Fruit fly (Drosophila melanogaster) whole organism, embryonic: ENCODE data around the gene Atg14.

ENCODE experiments used
- Aef1 ChIP-seq: fragments of 200-800 bp; sonication (Bioruptor generic); IDR thresholded peaks from 3 replicates; pipeline ENCODE4 v1.3.6; 2022; ENCODE audit warnings: missing biosample characterization, missing genetic modification characterization
- Atf3 ChIP-seq: fragments of 200-800 bp; sonication (Bioruptor generic); optimal IDR thresholded peaks from 3 replicates; lab custom pipeline; 2016; ENCODE audit warnings: missing biosample characterization, missing genetic modification characterization
- Awh ChIP-seq: fragments of 200-800 bp; sonication (Bioruptor generic); IDR thresholded peaks from 2 replicates; pipeline ENCODE4, ENCODE4 v1.3.6; 2022; ENCODE audit warnings: missing biosample characterization, missing genetic modification characterization
- CG11085 ChIP-seq: fragments of 200-800 bp; sonication (Bioruptor generic); IDR thresholded peaks from 2 replicates; pipeline ENCODE4 v1.3.6; 2022; ENCODE audit warnings: missing biosample characterization, missing genetic modification characterization
- CG12071 ChIP-seq: fragments of 200-800 bp; sonication (Bioruptor generic); optimal IDR thresholded peaks from 3 replicates; lab custom pipeline; 2018; ENCODE audit warnings: missing biosample characterization, mild to moderate bottlenecking, missing genetic modification characterization
- CG12219 ChIP-seq: fragments of 200-800 bp; sonication (Bioruptor generic); optimal IDR thresholded peaks from 3 replicates; lab custom pipeline; 2018; ENCODE audit warnings: missing biosample characterization, mild to moderate bottlenecking, missing genetic modification characterization
- CG13894 ChIP-seq: fragments of 200-800 bp; sonication (Bioruptor generic); optimal IDR thresholded peaks from 3 replicates; lab custom pipeline; 2018; ENCODE audit warnings: missing biosample characterization, mild to moderate bottlenecking, missing genetic modification characterization, moderate library complexity
- CG14014 ChIP-seq: fragments of 200-800 bp; sonication (Bioruptor generic); IDR thresholded peaks from 2 replicates; pipeline ENCODE4 v1.3.6; 2022; ENCODE audit warnings: missing biosample characterization, missing genetic modification characterization
- CG17328 ChIP-seq: fragments of 200-800 bp; sonication (Bioruptor generic); IDR thresholded peaks from 2 replicates; pipeline ENCODE4 v1.3.6; 2022; ENCODE audit warnings: missing biosample characterization, missing genetic modification characterization
- CG2116 ChIP-seq: fragments of 200-800 bp; sonication (Bioruptor generic); optimal IDR thresholded peaks from 3 replicates; lab custom pipeline; 2018; ENCODE audit warnings: missing biosample characterization, mild to moderate bottlenecking, missing genetic modification characterization
- CG2202 ChIP-seq: fragments of 200-800 bp; sonication (Bioruptor generic); optimal IDR thresholded peaks from 2 replicates; lab custom pipeline; 2018; ENCODE audit warnings: missing biosample characterization, mild to moderate bottlenecking, missing genetic modification characterization
- CG30403 ChIP-seq: fragments of 200-800 bp; sonication (Bioruptor generic); optimal IDR thresholded peaks from 3 replicates; lab custom pipeline; 2016; ENCODE audit warnings: missing biosample characterization, missing genetic modification characterization
- CG3995 ChIP-seq: fragments of 200-800 bp; sonication (Bioruptor generic); optimal IDR thresholded peaks from 3 replicates; lab custom pipeline; 2016; ENCODE audit warnings: missing biosample characterization, missing genetic modification characterization
- CG43689 ChIP-seq: fragments of 200-800 bp; sonication (Bioruptor generic); IDR thresholded peaks from 2 replicates; pipeline ENCODE4 v1.3.6; 2022; ENCODE audit warnings: missing biosample characterization, missing genetic modification characterization
- CG7556 ChIP-seq: fragments of 200-800 bp; sonication (Bioruptor generic); optimal IDR thresholded peaks from 2 replicates; lab custom pipeline; 2017; ENCODE audit warnings: missing biosample characterization, mild to moderate bottlenecking, missing genetic modification characterization
- CG8359 ChIP-seq: fragments of 200-800 bp; sonication (Bioruptor generic); optimal IDR thresholded peaks from 2 replicates; lab custom pipeline; 2017; ENCODE audit warnings: missing biosample characterization, mild to moderate bottlenecking, missing genetic modification characterization, borderline replicate concordance
- CG9437 ChIP-seq: fragments of 200-800 bp; sonication (Bioruptor generic); optimal IDR thresholded peaks from 2 replicates; lab custom pipeline; 2018; ENCODE audit warnings: missing biosample characterization, mild to moderate bottlenecking, missing genetic modification characterization
- CG9727 ChIP-seq: fragments of 200-800 bp; sonication (Bioruptor generic); optimal IDR thresholded peaks from 3 replicates; lab custom pipeline; 2017; ENCODE audit warnings: missing biosample characterization, mild to moderate bottlenecking, missing genetic modification characterization
- CG9797 ChIP-seq: fragments of 200-800 bp; sonication (Bioruptor generic); optimal IDR thresholded peaks from 3 replicates; lab custom pipeline; 2018; ENCODE audit warnings: missing biosample characterization, mild to moderate bottlenecking, missing genetic modification characterization
- Dll ChIP-seq: fragments of 200-800 bp; sonication (Bioruptor generic); IDR thresholded peaks from 4 replicates; pipeline ENCODE4 v1.3.6; 2022; ENCODE audit warnings: missing biosample characterization, missing genetic modification characterization; ENCODE audit not compliant: partially characterized antibody
- Doc2 ChIP-seq: fragments of 200-800 bp; sonication (Bioruptor generic); IDR thresholded peaks from 2 replicates; pipeline ENCODE4 v1.3.6; 2022; ENCODE audit warnings: missing biosample characterization, missing genetic modification characterization
- Dref ChIP-seq: fragments of 200-800 bp; sonication (Bioruptor generic); IDR thresholded peaks from 2 replicates; pipeline ENCODE4 v1.3.6; 2022; ENCODE audit warnings: missing biosample characterization, missing genetic modification characterization
- Fer3 ChIP-seq: fragments of 200-800 bp; sonication (Bioruptor generic); optimal IDR thresholded peaks from 2 replicates; lab custom pipeline; 2018; ENCODE audit warnings: missing biosample characterization, mild to moderate bottlenecking, missing genetic modification characterization, moderate library complexity
- HHEX ChIP-seq: fragments of 200-800 bp; sonication (Bioruptor generic); optimal IDR thresholded peaks from 3 replicates; lab custom pipeline; 2017; ENCODE audit warnings: missing biosample characterization, mild to moderate bottlenecking, missing genetic modification characterization, missing genetic modification reagents
- Max ChIP-seq: fragments of 200-800 bp; sonication (Bioruptor generic); optimal IDR thresholded peaks from 2 replicates; lab custom pipeline; 2016; ENCODE audit warnings: missing biosample characterization, mild to moderate bottlenecking, missing genetic modification characterization
- Nf-YB ChIP-seq: fragments of 200-800 bp; sonication (Bioruptor generic); optimal IDR thresholded peaks from 3 replicates; lab custom pipeline; 2019; ENCODE audit warnings: missing biosample characterization, mild to moderate bottlenecking, missing genetic modification characterization, moderate library complexity
- Nf-YC ChIP-seq: fragments of 200-800 bp; optimal IDR thresholded peaks from 3 replicates; lab custom pipeline; 2019; ENCODE audit warnings: missing biosample characterization, mild to moderate bottlenecking, missing genetic modification characterization, moderate library complexity
- Oaz ChIP-seq: fragments of 200-800 bp; sonication (Bioruptor generic); IDR thresholded peaks from 2 replicates; pipeline ENCODE4 v1.3.6; 2022; ENCODE audit warnings: missing biosample characterization, missing genetic modification characterization
- Optix ChIP-seq: fragments of 200-800 bp; sonication (Bioruptor generic); IDR thresholded peaks from 3 replicates; pipeline ENCODE4 v1.3.6; 2022; ENCODE audit warnings: missing biosample characterization, missing genetic modification characterization
- Sox102F ChIP-seq: fragments of 200-800 bp; sonication (Bioruptor generic); optimal IDR thresholded peaks from 2 replicates; lab custom pipeline; 2018; ENCODE audit warnings: missing biosample characterization, mild to moderate bottlenecking, missing genetic modification characterization, moderate library complexity
- Spps ChIP-seq: fragments of 200-800 bp; sonication (Bioruptor generic); optimal IDR thresholded peaks from 2 replicates; lab custom pipeline; 2018; ENCODE audit warnings: missing biosample characterization, mild to moderate bottlenecking, missing genetic modification characterization
- ac ChIP-seq: fragments of 200-800 bp; sonication (Bioruptor generic); optimal IDR thresholded peaks from 3 replicates; lab custom pipeline; 2017; ENCODE audit warnings: missing biosample characterization, mild to moderate bottlenecking, missing genetic modification characterization
- al ChIP-seq: fragments of 200-800 bp; sonication (Bioruptor generic); IDR thresholded peaks from 2 replicates; pipeline ENCODE4 v1.3.6; 2022; ENCODE audit warnings: missing biosample characterization, missing genetic modification characterization
- bab2 ChIP-seq: fragments of 200-800 bp; sonication (Bioruptor generic); optimal IDR thresholded peaks from 2 replicates; lab custom pipeline; 2016; ENCODE audit warnings: missing biosample characterization, missing genetic modification characterization
- cad ChIP-seq: fragments of >200 bp; optimal IDR thresholded peaks from 2 replicates; lab custom pipeline; 2017; ENCODE audit warnings: missing biosample characterization, missing genetic modification characterization
- cg ChIP-seq: fragments of 200-800 bp; sonication (Bioruptor generic); optimal IDR thresholded peaks from 3 replicates; lab custom pipeline; 2019; ENCODE audit warnings: missing biosample characterization, mild to moderate bottlenecking, missing genetic modification characterization, moderate library complexity
- crol ChIP-seq: fragments of 200-800 bp; sonication (Bioruptor generic); IDR thresholded peaks from 2 replicates; pipeline ENCODE4 v1.3.6; 2022; ENCODE audit warnings: missing biosample characterization, missing genetic modification characterization
- emc ChIP-seq: fragments of 200-800 bp; sonication (Bioruptor generic); optimal IDR thresholded peaks from 2 replicates; lab custom pipeline; 2016; ENCODE audit warnings: missing biosample characterization, missing genetic modification characterization
- gcm ChIP-seq: fragments of 200-800 bp; sonication (Bioruptor generic); optimal IDR thresholded peaks from 2 replicates; lab custom pipeline; 2019; ENCODE audit warnings: missing biosample characterization, mild to moderate bottlenecking, missing genetic modification characterization, moderate library complexity
- gem ChIP-seq: fragments of 200-800 bp; sonication (Bioruptor generic); optimal IDR thresholded peaks from 2 replicates; lab custom pipeline; 2019; ENCODE audit warnings: missing biosample characterization, mild to moderate bottlenecking, missing genetic modification characterization, moderate library complexity
- lola ChIP-seq, 3 experiments: fragments of >200 bp in 2 of 3; fragments of 200-800 bp in 1 of 3; sonication (Bioruptor generic) in 1 of 3; optimal IDR thresholded peaks; 2 replicates each; lab custom pipeline; 2017 to 2019; ENCODE audit warnings: missing biosample characterization in 3 of 3, missing genetic modification characterization in 3 of 3, mild to moderate bottlenecking in 1 of 3, moderate library complexity in 1 of 3
- p53 ChIP-seq: fragments of 200-800 bp; sonication (Bioruptor generic); optimal IDR thresholded peaks from 2 replicates; lab custom pipeline; 2016; ENCODE audit warnings: missing biosample characterization, missing genetic modification characterization
- salm ChIP-seq: fragments of 200-800 bp; sonication (Bioruptor generic); optimal IDR thresholded peaks from 2 replicates; lab custom pipeline; 2018; ENCODE audit warnings: missing biosample characterization, mild to moderate bottlenecking, missing genetic modification characterization
- sima ChIP-seq: fragments of 200-800 bp; sonication (Bioruptor generic); optimal IDR thresholded peaks from 2 replicates; lab custom pipeline; 2016; ENCODE audit warnings: missing biosample characterization, missing genetic modification characterization
- tap ChIP-seq: fragments of 200-800 bp; optimal IDR thresholded peaks from 3 replicates; lab custom pipeline; 2019; ENCODE audit warnings: missing biosample characterization, mild to moderate bottlenecking, missing genetic modification characterization, moderate library complexity
- tio ChIP-seq: fragments of 200-800 bp; sonication (Bioruptor generic); optimal IDR thresholded peaks from 2 replicates; lab custom pipeline; 2017; ENCODE audit warnings: missing biosample characterization, missing genetic modification characterization, inconsistent platforms
- unpg ChIP-seq: fragments of 200-800 bp; sonication (Bioruptor generic); optimal IDR thresholded peaks from 3 replicates; lab custom pipeline; 2018; ENCODE audit warnings: missing biosample characterization, mild to moderate bottlenecking, missing genetic modification characterization, moderate library complexity
- vvl ChIP-seq: fragments of 200-800 bp; sonication (Bioruptor generic); IDR thresholded peaks from 2 replicates; pipeline ENCODE4 v1.3.6; 2022; ENCODE audit warnings: missing biosample characterization, missing genetic modification characterization
- zfh1 ChIP-seq: fragments of 200-800 bp; sonication (Bioruptor generic); IDR thresholded peaks from 3 replicates; pipeline ENCODE4 v1.3.6; 2022; ENCODE audit warnings: missing biosample characterization, missing genetic modification characterization

Atg14 gene

dm6 chr3R:29083459-29084457 is 32.4 kb upstream of the Atg14 start (continued):
- no peak for TF ChIP-seq p53 (GFP tag; lab: Kevin White, UChicago)
- TF ChIP-seq CG8359, result no peak
- TF ChIP-seq unpg, result peak; percentile 10
- no peak for TF ChIP-seq CG9797 (GFP tag; lab: Kevin White, UChicago)
- no peak for TF ChIP-seq CG9437 (GFP tag; lab: Kevin White, UChicago)
- TF ChIP-seq bab2 (GFP tag; lab: Kevin White, UChicago), result peak; percentile 46
- peak; percentile 41 for TF ChIP-seq gcm
- no peak for TF ChIP-seq Oaz (GFP tag; lab: Robert Waterston, UW)
- peak; percentile 12 for TF ChIP-seq Nf-YC
- TF ChIP-seq cad (GFP tag; lab: Kevin White, UChicago), result no peak
- peak in 1 of 3 experiments; percentile 8 for TF ChIP-seq lola (GFP tag; optimal IDR thresholded peaks at IDR 0.05; lab: Kevin White, UChicago)
- peak; percentile 11 for TF ChIP-seq gem (tag; lab: Kevin White, UChicago)
- peak; percentile 14 for TF ChIP-seq HHEX (GFP tag; lab: Kevin White, UChicago)
- no peak for TF ChIP-seq al (GFP tag; lab: Robert Waterston, UW)
- no peak for TF ChIP-seq CG7556 (GFP tag; lab: Kevin White, UChicago)
- no peak for TF ChIP-seq CG14014 (GFP tag; lab: Robert Waterston, UW)
- no peak for TF ChIP-seq Max (GFP tag; lab: Kevin White, UChicago)
- no peak for TF ChIP-seq CG3995 (GFP tag; lab: Kevin White, UChicago)
- TF ChIP-seq ac (GFP tag; lab: Kevin White, UChicago), result peak; percentile 63
- peak; percentile 81 for TF ChIP-seq cg
- peak; percentile 51 for TF ChIP-seq CG2202
- peak; percentile 17 for TF ChIP-seq CG9727
- no peak for TF ChIP-seq Spps (tag; lab: Kevin White, UChicago)
- no peak for TF ChIP-seq emc (GFP tag; lab: Kevin White, UChicago)
- TF ChIP-seq CG43689 (GFP tag; lab: Robert Waterston, UW), result no peak
- no peak for TF ChIP-seq sima (GFP tag; lab: Kevin White, UChicago)
- TF ChIP-seq CG13894 (tag; lab: Kevin White, UChicago), result no peak
- no peak for TF ChIP-seq Atf3
- TF ChIP-seq Doc2, result no peak
- no peak for TF ChIP-seq tio (GFP tag; lab: Kevin White, UChicago)
- peak; percentile 27 for TF ChIP-seq tap (tag; lab: Kevin White, UChicago)
- no peak for TF ChIP-seq CG11085
- no peak for TF ChIP-seq CG2116 (GFP tag; lab: Kevin White, UChicago)
- TF ChIP-seq Dll (GFP tag; lab: Robert Waterston, UW), result no peak
- no peak for TF ChIP-seq salm
- TF ChIP-seq Aef1 (GFP tag; lab: Robert Waterston, UW), result no peak
- TF ChIP-seq Awh, result peak; percentile 59; the same call in 1 of the 2 replicates
- no peak for TF ChIP-seq Fer3 (tag; lab: Kevin White, UChicago)
- no peak for TF ChIP-seq CG30403 (GFP tag; lab: Kevin White, UChicago)
- TF ChIP-seq CG12219 (GFP tag; lab: Kevin White, UChicago), result peak; percentile 36
- TF ChIP-seq vvl (GFP tag; lab: Robert Waterston, UW), result no peak
- peak; percentile 13 for TF ChIP-seq Nf-YB
- TF ChIP-seq CG17328 (GFP tag; lab: Robert Waterston, UW), result no peak
- 0 out of 3 replicates have a peak, but pooled peaks have one; percentile 17 for TF ChIP-seq zfh1 (GFP tag; lab: Robert Waterston, UW)
- no peak for TF ChIP-seq Optix (GFP tag; lab: Robert Waterston, UW)
- peak; percentile 29; the same call in 1 of the 2 replicates for TF ChIP-seq crol
- no peak for TF ChIP-seq Sox102F (GFP tag; lab: Kevin White, UChicago)
- no peak for TF ChIP-seq Dref
- TF ChIP-seq CG12071 (GFP tag; lab: Kevin White, UChicago), result peak; percentile 45
